Fruit fly (Drosophila melanogaster): ENCODE measurements around the gene MED30.

dm6 chr3L:685441-685804, 31.5 kb upstream of the MED30 start, which contains the start of gene ebd1:
- TF ChIP-seq ttk (optimal IDR thresholded peaks at IDR 0.05), result no peak
- TF ChIP-seq Myc (optimal IDR thresholded peaks at IDR 0.05), result no peak
- TF ChIP-seq psq (optimal IDR thresholded peaks at IDR 0.05), result no peak
